Fruit fly (Drosophila melanogaster) whole organism, embryonic: ENCODE data around the gene CG2256.

Experiments used
- B-H1 ChIP-seq: fragments of 200-800 bp; sonication (Bioruptor generic); IDR thresholded peaks from 3 replicates; pipeline ENCODE4 v1.3.6; 2022; ENCODE audit warnings: missing biosample characterization, missing genetic modification characterization
- BtbVII ChIP-seq: fragments of 200-800 bp; sonication (Bioruptor generic); optimal IDR thresholded peaks from 3 replicates; lab custom pipeline; 2017; ENCODE audit warnings: missing biosample characterization, mild to moderate bottlenecking, missing genetic modification characterization
- CG10431 ChIP-seq: fragments of 200-800 bp; sonication (Bioruptor generic); optimal IDR thresholded peaks from 3 replicates; lab custom pipeline; 2018; ENCODE audit warnings: missing biosample characterization, mild to moderate bottlenecking, missing genetic modification characterization
- CG10654 ChIP-seq: fragments of 200-800 bp; sonication (Bioruptor generic); optimal IDR thresholded peaks from 2 replicates; lab custom pipeline; 2016; ENCODE audit warnings: missing biosample characterization, missing genetic modification characterization
- CG11560 ChIP-seq: fragments of 200-800 bp; sonication (Bioruptor generic); IDR thresholded peaks from 3 replicates; pipeline ENCODE4 v1.3.6; 2022; ENCODE audit warnings: missing biosample characterization, missing genetic modification characterization
- CG12236 ChIP-seq: fragments of 200-800 bp; sonication (Bioruptor generic); optimal IDR thresholded peaks from 2 replicates; lab custom pipeline; 2016; ENCODE audit warnings: missing biosample characterization, missing genetic modification characterization
- CG14441 ChIP-seq: fragments of 200-800 bp; sonication (Bioruptor generic); IDR thresholded peaks from 2 replicates; pipeline ENCODE4 v1.3.6; 2022; ENCODE audit warnings: missing biosample characterization, missing genetic modification characterization
- CG14667 ChIP-seq: fragments of 200-800 bp; sonication (Bioruptor generic); IDR thresholded peaks from 2 replicates; pipeline ENCODE4 v1.3.6; 2022; ENCODE audit warnings: missing biosample characterization, missing genetic modification characterization
- CG1603 ChIP-seq: fragments of 200-800 bp; sonication (Bioruptor generic); optimal IDR thresholded peaks from 2 replicates; lab custom pipeline; 2019; ENCODE audit warnings: missing biosample characterization, mild to moderate bottlenecking, missing genetic modification characterization, moderate library complexity
- CG16779 ChIP-seq: fragments of 200-800 bp; sonication (Bioruptor generic); IDR thresholded peaks from 2 replicates; pipeline ENCODE4 v1.3.6; 2022; ENCODE audit warnings: missing biosample characterization, missing genetic modification characterization
- CG18262 ChIP-seq: fragments of 200-800 bp; optimal IDR thresholded peaks from 3 replicates; lab custom pipeline; 2019; ENCODE audit warnings: missing biosample characterization, mild to moderate bottlenecking, missing genetic modification characterization, moderate library complexity
- CG18764 ChIP-seq: fragments of 200-800 bp; sonication (Bioruptor generic); optimal IDR thresholded peaks from 3 replicates; lab custom pipeline; 2016; ENCODE audit warnings: missing biosample characterization, missing genetic modification characterization
- CG2678 ChIP-seq: fragments of 200-800 bp; sonication (Bioruptor generic); optimal IDR thresholded peaks from 3 replicates; lab custom pipeline; 2019; ENCODE audit warnings: missing biosample characterization, mild to moderate bottlenecking, missing genetic modification characterization, moderate library complexity
- CG2875 ChIP-seq: fragments of 200-800 bp; sonication (Bioruptor generic); optimal IDR thresholded peaks from 2 replicates; lab custom pipeline; 2017; ENCODE audit warnings: missing biosample characterization, mild to moderate bottlenecking, missing genetic modification characterization, missing genetic modification reagents
- CG30431 ChIP-seq: fragments of 200-800 bp; sonication (Bioruptor generic); optimal IDR thresholded peaks from 2 replicates; lab custom pipeline; 2017; ENCODE audit warnings: missing biosample characterization, missing genetic modification characterization
- CG4282 ChIP-seq: fragments of 200-800 bp; sonication (Bioruptor generic); optimal IDR thresholded peaks from 2 replicates; lab custom pipeline; 2016; ENCODE audit warnings: missing biosample characterization, missing genetic modification characterization
- CG4404 ChIP-seq: fragments of 200-800 bp; sonication (Bioruptor generic); IDR thresholded peaks from 2 replicates; pipeline ENCODE4 v1.3.6; 2022; ENCODE audit warnings: missing biosample characterization, missing genetic modification characterization
- CG5245 ChIP-seq: fragments of 200-800 bp; sonication (Bioruptor generic); optimal IDR thresholded peaks from 3 replicates; lab custom pipeline; 2016; ENCODE audit warnings: missing biosample characterization, missing genetic modification characterization
- CG6654 ChIP-seq: fragments of 200-800 bp; sonication (Bioruptor generic); optimal IDR thresholded peaks from 2 replicates; lab custom pipeline; 2017; ENCODE audit warnings: missing biosample characterization, mild to moderate bottlenecking, missing genetic modification characterization
- CG8765 ChIP-seq: fragments of 200-800 bp; sonication (Bioruptor generic); IDR thresholded peaks from 2 replicates; pipeline ENCODE4 v1.3.6; 2022; ENCODE audit warnings: missing biosample characterization, missing genetic modification characterization
- CG8924 ChIP-seq: fragments of 200-800 bp; optimal IDR thresholded peaks from 3 replicates; lab custom pipeline; 2019; ENCODE audit warnings: missing biosample characterization, mild to moderate bottlenecking, missing genetic modification characterization, moderate library complexity
- Deaf1 ChIP-seq: fragments of 200-800 bp; optimal IDR thresholded peaks from 3 replicates; lab custom pipeline; 2019; ENCODE audit warnings: missing biosample characterization, mild to moderate bottlenecking, missing genetic modification characterization, moderate library complexity
- Dek ChIP-seq: fragments of 200-800 bp; sonication (Bioruptor generic); optimal IDR thresholded peaks from 3 replicates; lab custom pipeline; 2019; ENCODE audit warnings: missing biosample characterization, mild to moderate bottlenecking, missing genetic modification characterization, moderate library complexity
- Dfd ChIP-seq, 2 experiments: fragments of >200 bp; optimal IDR thresholded peaks; 2 replicates each; lab custom pipeline; 2017; ENCODE audit warnings: missing biosample characterization in 2 of 2, missing genetic modification characterization in 2 of 2
- Gsc ChIP-seq: fragments of 200-800 bp; sonication (Bioruptor generic); IDR thresholded peaks from 2 replicates; pipeline ENCODE4 v1.3.6; 2022; ENCODE audit warnings: missing biosample characterization, missing genetic modification characterization
- Gug ChIP-seq: fragments of 200-800 bp; sonication (Bioruptor generic); IDR thresholded peaks from 4 replicates; pipeline ENCODE4 v1.3.6; 2022; ENCODE audit warnings: missing biosample characterization, missing genetic modification characterization
- MESR4 ChIP-seq: fragments of 200-800 bp; sonication (Bioruptor generic); optimal IDR thresholded peaks from 2 replicates; lab custom pipeline; 2018; ENCODE audit warnings: missing biosample characterization, mild to moderate bottlenecking, missing genetic modification characterization, moderate library complexity
- Mes4 ChIP-seq: fragments of 200-800 bp; sonication (Bioruptor generic); optimal IDR thresholded peaks from 2 replicates; lab custom pipeline; 2016; ENCODE audit warnings: missing biosample characterization, missing genetic modification characterization
- NFAT ChIP-seq: fragments of 200-800 bp; sonication (Bioruptor generic); IDR thresholded peaks from 2 replicates; pipeline ENCODE4 v1.3.6; 2022; ENCODE audit warnings: missing biosample characterization, missing genetic modification characterization
- NK7.1 ChIP-seq: fragments of 200-800 bp; sonication (Bioruptor generic); optimal IDR thresholded peaks from 3 replicates; lab custom pipeline; 2016; ENCODE audit warnings: missing biosample characterization, missing genetic modification characterization
- Ravus ChIP-seq: fragments of 200-800 bp; sonication (Bioruptor generic); IDR thresholded peaks from 2 replicates; pipeline ENCODE4 v1.3.6; 2022; ENCODE audit warnings: missing biosample characterization, missing genetic modification characterization
- Rfx ChIP-seq: fragments of 200-800 bp; sonication (Bioruptor generic); IDR thresholded peaks from 2 replicates; pipeline ENCODE4 v1.3.6; 2022; ENCODE audit warnings: missing biosample characterization, missing genetic modification characterization
- Six4 ChIP-seq: fragments of 200-800 bp; sonication (Bioruptor generic); optimal IDR thresholded peaks from 2 replicates; lab custom pipeline; 2016; ENCODE audit warnings: missing biosample characterization, missing genetic modification characterization
- bsh ChIP-seq, 2 experiments: fragments of 200-800 bp; sonication (Bioruptor generic); optimal IDR thresholded peaks; 2 replicates each; lab custom pipeline; 2017 to 2018; ENCODE audit warnings: mild to moderate bottlenecking in 2 of 2, missing biosample characterization in 2 of 2, missing genetic modification characterization in 2 of 2, moderate library complexity in 1 of 2
- chif ChIP-seq, 2 experiments: fragments of 200-800 bp; sonication (Bioruptor generic); optimal IDR thresholded peaks; 3 replicates each; lab custom pipeline; 2016; ENCODE audit warnings: missing biosample characterization in 2 of 2, missing genetic modification characterization in 2 of 2
- eyg ChIP-seq: fragments of 200-800 bp; sonication (Bioruptor generic); optimal IDR thresholded peaks from 3 replicates; lab custom pipeline; 2016; ENCODE audit warnings: missing biosample characterization, missing genetic modification characterization
- fru ChIP-seq: fragments of >200 bp; optimal IDR thresholded peaks from 2 replicates; lab custom pipeline; 2017
- gsb ChIP-seq: fragments of 200-800 bp; sonication (Bioruptor generic); IDR thresholded peaks from 2 replicates; pipeline ENCODE4 v1.3.6; 2022; ENCODE audit warnings: missing biosample characterization, missing genetic modification characterization
- her ChIP-seq: fragments of 200-800 bp; sonication (Bioruptor generic); optimal IDR thresholded peaks from 2 replicates; lab custom pipeline; 2016; ENCODE audit warnings: missing biosample characterization, missing genetic modification characterization
- ken ChIP-seq: fragments of 200-800 bp; sonication (Bioruptor generic); IDR thresholded peaks from 3 replicates; pipeline ENCODE4 v1.3.6; 2022; ENCODE audit warnings: missing biosample characterization, missing genetic modification characterization
- kni ChIP-seq: fragments of 200-800 bp; sonication (Bioruptor generic); optimal IDR thresholded peaks from 3 replicates; lab custom pipeline; 2017; ENCODE audit warnings: mild to moderate bottlenecking, missing biosample characterization, missing genetic modification reagents, missing genetic modification characterization
- lbe ChIP-seq: fragments of 200-800 bp; sonication (Bioruptor generic); optimal IDR thresholded peaks from 2 replicates; lab custom pipeline; 2016; ENCODE audit warnings: missing biosample characterization, mild to moderate bottlenecking, missing genetic modification characterization
- maf-S ChIP-seq: fragments of 200-800 bp; sonication (Bioruptor generic); optimal IDR thresholded peaks from 2 replicates; lab custom pipeline; 2016; ENCODE audit warnings: missing biosample characterization, missing genetic modification characterization
- nerfin-2 ChIP-seq: fragments of 200-800 bp; sonication (Bioruptor generic); IDR thresholded peaks from 2 replicates; pipeline ENCODE4 v1.3.6; 2022; ENCODE audit warnings: missing biosample characterization, missing genetic modification characterization; ENCODE audit not compliant: partially characterized antibody
- nom ChIP-seq: fragments of 200-800 bp; sonication (Bioruptor generic); optimal IDR thresholded peaks from 2 replicates; lab custom pipeline; 2017; ENCODE audit warnings: missing biosample characterization, missing genetic modification characterization, mild to moderate bottlenecking, moderate library complexity, missing genetic modification reagents
- row ChIP-seq: fragments of 200-800 bp; sonication (Bioruptor generic); IDR thresholded peaks from 3 replicates; pipeline ENCODE4 v1.3.6; 2022; ENCODE audit warnings: missing biosample characterization, missing genetic modification characterization
- shn ChIP-seq: fragments of 200-800 bp; sonication (Bioruptor generic); optimal IDR thresholded peaks from 3 replicates; lab custom pipeline; 2016; ENCODE audit warnings: missing biosample characterization, missing genetic modification characterization
- sim ChIP-seq: fragments of 200-800 bp; sonication (Bioruptor generic); IDR thresholded peaks from 2 replicates; pipeline ENCODE4 v1.3.6; 2022; ENCODE audit warnings: missing biosample characterization, missing genetic modification characterization
- sna ChIP-seq: fragments of 200-800 bp; sonication (Bioruptor generic); IDR thresholded peaks from 2 replicates; pipeline ENCODE4 v1.3.6; 2022; ENCODE audit warnings: missing biosample characterization, missing genetic modification characterization; ENCODE audit not compliant: partially characterized antibody
- sr ChIP-seq: fragments of 200-800 bp; sonication (Bioruptor generic); IDR thresholded peaks from 3 replicates; pipeline ENCODE4 v1.3.6; 2022; ENCODE audit warnings: missing biosample characterization, missing genetic modification characterization
- usp ChIP-seq: fragments of >200 bp; optimal IDR thresholded peaks from 2 replicates; lab custom pipeline; 2017; ENCODE audit warnings: missing biosample characterization, missing genetic modification characterization

Gene CG2256

DNA sequence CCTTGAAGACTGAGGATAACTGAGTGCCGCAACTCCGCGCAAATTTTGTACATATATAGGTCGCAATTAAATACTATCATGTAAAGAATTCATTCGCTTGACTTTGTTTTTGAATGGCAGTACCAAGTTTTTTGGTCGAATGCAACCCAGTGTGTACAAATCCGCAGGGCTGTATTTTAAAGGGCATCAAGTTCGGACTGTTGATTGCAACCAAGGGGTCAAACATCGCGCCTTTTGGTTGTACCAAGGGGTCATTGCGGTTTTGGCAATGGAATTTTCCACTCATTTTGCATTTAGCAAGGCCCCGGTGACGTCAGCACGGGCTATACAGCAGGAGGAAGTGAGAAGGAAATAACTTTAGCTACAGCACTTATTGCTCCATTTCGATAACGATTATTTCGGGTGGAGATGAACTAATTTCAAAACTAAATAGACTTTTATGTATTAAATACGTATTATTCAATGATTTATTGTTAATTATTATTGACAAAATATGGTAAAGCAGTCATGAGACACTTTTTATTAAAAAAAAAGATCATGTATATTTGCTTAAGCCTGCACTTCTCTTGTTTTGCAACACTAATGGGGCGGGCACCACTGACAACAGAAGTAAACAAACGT lies 44.8 kb upstream of the CG2256 start, which contains the start of gene CG10958 (continued):
- TF ChIP-seq CG6654 (no peak), CG18764 (GFP tag; lab: Kevin White, UChicago) (peak; percentile 48), fru (lab: Kevin White, UChicago) (no peak), nom (GFP tag; lab: Kevin White, UChicago) (peak; percentile 37), CG12236 (no peak), Dek (tag; lab: Kevin White, UChicago) (peak; percentile 31), chif (GFP tag; optimal IDR thresholded peaks at IDR 0.05; lab: Kevin White, UChicago) (peak in 1 of 2 experiments; percentile 13), Mes4 (GFP tag; lab: Kevin White, UChicago) (no peak), CG8924 (tag; lab: Kevin White, UChicago) (peak; percentile 51), CG30431 (GFP tag; lab: Kevin White, UChicago) (no peak), CG10654 (peak; percentile 54), CG11560 (no peak), CG4282 (GFP tag; lab: Kevin White, UChicago) (no peak), lbe (GFP tag; lab: Kevin White, UChicago) (peak; percentile 23), NFAT (GFP tag; lab: Robert Waterston, UW) (0 out of 2 replicates have a peak, but pooled peaks have one; percentile 15), bsh (GFP tag; optimal IDR thresholded peaks at IDR 0.05; lab: Kevin White, UChicago) (peak in 1 of 2 experiments; percentile 59), shn (GFP tag; lab: Kevin White, UChicago) (no peak), Rfx (peak; percentile 66), CG1603 (tag; lab: Kevin White, UChicago) (peak; percentile 34), maf-S (GFP tag; lab: Kevin White, UChicago) (peak; percentile 4), Dfd (GFP tag; optimal IDR thresholded peaks at IDR 0.05; lab: Kevin White, UChicago) (no peak), CG16779 (no peak), CG8765 (0 out of 2 replicates have a peak, but pooled peaks have one; percentile 16), NK7.1 (GFP tag; lab: Kevin White, UChicago) (no peak), ken (GFP tag; lab: Robert Waterston, UW) (peak; percentile 45; the same call in 1 of the 3 replicates), MESR4 (GFP tag; lab: Kevin White, UChicago) (peak; percentile 68), CG5245 (peak; percentile 58), CG14667 (GFP tag; lab: Robert Waterston, UW) (peak; percentile 40; the same call in 1 of the 2 replicates), her (no peak), eyg (GFP tag; lab: Kevin White, UChicago) (no peak), sna (peak; percentile 50; the same call in 1 of the 2 replicates), CG10431 (peak; percentile 13), gsb (GFP tag; lab: Robert Waterston, UW) (no peak), nerfin-2 (no peak), Deaf1 (tag; lab: Kevin White, UChicago) (no peak), CG4404 (GFP tag; lab: Robert Waterston, UW) (no peak), B-H1 (GFP tag; lab: Robert Waterston, UW) (peak; percentile 30; the same call in 1 of the 3 replicates), Gsc (GFP tag; lab: Robert Waterston, UW) (no peak), row (GFP tag; lab: Robert Waterston, UW) (peak; percentile 82), CG2678 (tag; lab: Kevin White, UChicago) (peak; percentile 62), Ravus (GFP tag; lab: Robert Waterston, UW) (no peak), CG14441 (GFP tag; lab: Robert Waterston, UW) (peak; percentile 56), CG2875 (GFP tag; lab: Kevin White, UChicago) (peak; percentile 6), sr (GFP tag; lab: Robert Waterston, UW) (no peak), Six4 (peak; percentile 63), usp (GFP tag; lab: Kevin White, UChicago) (no peak), BtbVII (GFP tag; lab: Kevin White, UChicago) (no peak), sim (GFP tag; lab: Robert Waterston, UW) (0 out of 2 replicates have a peak, but pooled peaks have one; percentile 10), CG18262 (tag; lab: Kevin White, UChicago) (peak; percentile 55), kni (peak; percentile 3), Gug (GFP tag; lab: Robert Waterston, UW) (peak; percentile 44; the same call in 1 of the 4 replicates)
